Fruit fly (Drosophila melanogaster) whole organism, embryonic: Measurements from ENCODE around the gene CG43055.

Experiments
- Adf1 ChIP-seq: fragments of 200-800 bp; sonication (Bioruptor generic); IDR thresholded peaks from 2 replicates; pipeline ENCODE4 v1.3.6; 2022; ENCODE audit warnings: missing biosample characterization, missing genetic modification characterization
- Blimp-1 ChIP-seq: fragments of 200-800 bp; sonication (Bioruptor generic); optimal IDR thresholded peaks from 3 replicates; lab custom pipeline; 2018; ENCODE audit warnings: missing biosample characterization, missing genetic modification characterization, mild to moderate bottlenecking, moderate library complexity, missing genetic modification reagents
- CG10654 ChIP-seq: fragments of 200-800 bp; sonication (Bioruptor generic); optimal IDR thresholded peaks from 2 replicates; lab custom pipeline; 2016; ENCODE audit warnings: missing biosample characterization, missing genetic modification characterization
- CG11695 ChIP-seq: fragments of 200-800 bp; sonication (Bioruptor generic); IDR thresholded peaks from 3 replicates; pipeline ENCODE4 v1.3.6; 2022; ENCODE audit warnings: missing biosample characterization, missing genetic modification characterization
- CG12071 ChIP-seq: fragments of 200-800 bp; sonication (Bioruptor generic); optimal IDR thresholded peaks from 3 replicates; lab custom pipeline; 2018; ENCODE audit warnings: missing biosample characterization, mild to moderate bottlenecking, missing genetic modification characterization
- CG13287 ChIP-seq: fragments of 200-800 bp; sonication (Bioruptor generic); IDR thresholded peaks from 2 replicates; pipeline ENCODE4 v1.3.6; 2022; ENCODE audit warnings: missing biosample characterization, missing genetic modification characterization; ENCODE audit not compliant: partially characterized antibody
- CG18262 ChIP-seq: fragments of 200-800 bp; optimal IDR thresholded peaks from 3 replicates; lab custom pipeline; 2019; ENCODE audit warnings: missing biosample characterization, mild to moderate bottlenecking, missing genetic modification characterization, moderate library complexity
- CG2116 ChIP-seq: fragments of 200-800 bp; sonication (Bioruptor generic); optimal IDR thresholded peaks from 3 replicates; lab custom pipeline; 2018; ENCODE audit warnings: missing biosample characterization, mild to moderate bottlenecking, missing genetic modification characterization
- CG30020 ChIP-seq: fragments of 200-800 bp; optimal IDR thresholded peaks from 2 replicates; lab custom pipeline; 2019; ENCODE audit warnings: missing biosample characterization, mild to moderate bottlenecking, missing genetic modification characterization, moderate library complexity
- CG33213 ChIP-seq: fragments of 200-800 bp; sonication (Bioruptor generic); optimal IDR thresholded peaks from 3 replicates; lab custom pipeline; 2016; ENCODE audit warnings: missing biosample characterization, missing genetic modification characterization
- CG3407 ChIP-seq: fragments of 200-800 bp; sonication (Bioruptor generic); optimal IDR thresholded peaks from 2 replicates; lab custom pipeline; 2018; ENCODE audit warnings: missing biosample characterization, mild to moderate bottlenecking, missing genetic modification characterization
- CG34224 ChIP-seq: fragments of 200-800 bp; sonication (Bioruptor generic); IDR thresholded peaks from 3 replicates; pipeline ENCODE4 v1.3.6; 2022; ENCODE audit warnings: missing biosample characterization, missing genetic modification characterization; ENCODE audit not compliant: partially characterized antibody
- CG5245 ChIP-seq: fragments of 200-800 bp; sonication (Bioruptor generic); optimal IDR thresholded peaks from 3 replicates; lab custom pipeline; 2016; ENCODE audit warnings: missing biosample characterization, missing genetic modification characterization
- CG5953 ChIP-seq: fragments of 200-800 bp; sonication (Bioruptor generic); IDR thresholded peaks from 2 replicates; pipeline ENCODE4 v1.3.6; 2022; ENCODE audit warnings: missing biosample characterization, missing genetic modification characterization
- CG6254 ChIP-seq: fragments of 200-800 bp; sonication (Bioruptor generic); optimal IDR thresholded peaks from 3 replicates; lab custom pipeline; 2017; ENCODE audit warnings: mild to moderate bottlenecking, missing biosample characterization, missing genetic modification reagents, missing genetic modification characterization
- CG7372 ChIP-seq: fragments of 200-800 bp; sonication (Bioruptor generic); IDR thresholded peaks from 2 replicates; pipeline ENCODE4 v1.3.6; 2022; ENCODE audit warnings: missing biosample characterization, missing genetic modification characterization
- CG7987 ChIP-seq: fragments of 200-800 bp; sonication (Bioruptor generic); optimal IDR thresholded peaks from 2 replicates; lab custom pipeline; 2018; ENCODE audit warnings: missing biosample characterization, mild to moderate bottlenecking, missing genetic modification characterization, moderate library complexity
- CG8944 ChIP-seq: fragments of 200-800 bp; sonication (Bioruptor generic); optimal IDR thresholded peaks from 3 replicates; lab custom pipeline; 2016; ENCODE audit warnings: missing biosample characterization, missing genetic modification characterization
- CG9932 ChIP-seq: fragments of 200-800 bp; sonication (Bioruptor generic); IDR thresholded peaks from 2 replicates; pipeline ENCODE4 v1.3.6; 2022; ENCODE audit warnings: missing biosample characterization, missing genetic modification characterization
- Camta ChIP-seq: fragments of 200-800 bp; sonication (Bioruptor generic); optimal IDR thresholded peaks from 2 replicates; lab custom pipeline; 2016; ENCODE audit warnings: missing biosample characterization, missing genetic modification characterization
- CoRest ChIP-seq: fragments of 200-800 bp; sonication (Bioruptor generic); optimal IDR thresholded peaks from 3 replicates; lab custom pipeline; 2018; ENCODE audit warnings: missing biosample characterization, mild to moderate bottlenecking, missing genetic modification characterization, moderate library complexity
- CrebB ChIP-seq: fragments of 200-800 bp; sonication (Bioruptor generic); optimal IDR thresholded peaks from 3 replicates; lab custom pipeline; 2018; ENCODE audit warnings: missing biosample characterization, mild to moderate bottlenecking, missing genetic modification characterization
- D ChIP-seq, 2 experiments: fragments of 200-800 bp in 1 of 2; fragments of >200 bp in 1 of 2; sonication (Bioruptor generic) in 1 of 2; optimal IDR thresholded peaks; 2 replicates in 1 of 2; 3 replicates in 1 of 2; lab custom pipeline; 2017; ENCODE audit warnings: mild to moderate bottlenecking in 1 of 2, missing biosample characterization in 1 of 2, missing genetic modification characterization in 1 of 2, missing genetic modification reagents in 1 of 2
- D19A ChIP-seq: fragments of 200-800 bp; optimal IDR thresholded peaks from 3 replicates; lab custom pipeline; 2019; ENCODE audit warnings: missing biosample characterization, mild to moderate bottlenecking, missing genetic modification characterization, moderate library complexity
- Dp ChIP-seq: fragments of 200-800 bp; sonication (Bioruptor generic); optimal IDR thresholded peaks from 2 replicates; lab custom pipeline; 2018; ENCODE audit warnings: missing biosample characterization, mild to moderate bottlenecking, missing genetic modification characterization, moderate library complexity
- E2f1 ChIP-seq: fragments of 200-800 bp; sonication (Bioruptor generic); IDR thresholded peaks from 2 replicates; pipeline ENCODE4 v1.3.6; 2022; ENCODE audit warnings: missing biosample characterization, missing genetic modification characterization
- Gsc ChIP-seq: fragments of 200-800 bp; sonication (Bioruptor generic); IDR thresholded peaks from 2 replicates; pipeline ENCODE4 v1.3.6; 2022; ENCODE audit warnings: missing biosample characterization, missing genetic modification characterization
- Lhr ChIP-seq: fragments of 200-800 bp; sonication (Bioruptor generic); optimal IDR thresholded peaks from 3 replicates; lab custom pipeline; 2017; ENCODE audit warnings: mild to moderate bottlenecking, missing biosample characterization, missing genetic modification reagents, missing genetic modification characterization
- Lim3 ChIP-seq: fragments of 200-800 bp; sonication (Bioruptor generic); IDR thresholded peaks from 2 replicates; pipeline ENCODE4 v1.3.6; 2022; ENCODE audit warnings: missing biosample characterization, missing genetic modification characterization
- Myb ChIP-seq: fragments of 200-800 bp; sonication (Bioruptor generic); optimal IDR thresholded peaks from 2 replicates; lab custom pipeline; 2016; ENCODE audit warnings: missing biosample characterization, missing genetic modification characterization
- Nf-YA ChIP-seq: fragments of 200-800 bp; sonication (Bioruptor generic); IDR thresholded peaks from 2 replicates; pipeline ENCODE4 v1.3.6; 2022; ENCODE audit warnings: missing biosample characterization, missing genetic modification characterization
- ab ChIP-seq: fragments of 200-800 bp; sonication (Bioruptor generic); optimal IDR thresholded peaks from 2 replicates; lab custom pipeline; 2016; ENCODE audit warnings: missing biosample characterization, missing genetic modification characterization
- amos ChIP-seq: fragments of 200-800 bp; sonication (Bioruptor generic); IDR thresholded peaks from 2 replicates; pipeline ENCODE4 v1.3.6; 2022; ENCODE audit warnings: missing biosample characterization, missing genetic modification characterization; ENCODE audit not compliant: partially characterized antibody
- ato ChIP-seq: fragments of 200-800 bp; sonication (Bioruptor generic); IDR thresholded peaks from 2 replicates; pipeline ENCODE4 v1.3.6; 2022; ENCODE audit warnings: missing biosample characterization, missing genetic modification characterization; ENCODE audit not compliant: partially characterized antibody
- br ChIP-seq: fragments of >200 bp; optimal IDR thresholded peaks from 2 replicates; lab custom pipeline; 2017
- cas ChIP-seq: fragments of 200-800 bp; sonication (Bioruptor generic); IDR thresholded peaks from 2 replicates; pipeline ENCODE4 v1.3.6; 2022; ENCODE audit warnings: missing biosample characterization, missing genetic modification characterization
- fru ChIP-seq: fragments of >200 bp; optimal IDR thresholded peaks from 2 replicates; lab custom pipeline; 2017
- gsb ChIP-seq: fragments of 200-800 bp; sonication (Bioruptor generic); IDR thresholded peaks from 2 replicates; pipeline ENCODE4 v1.3.6; 2022; ENCODE audit warnings: missing biosample characterization, missing genetic modification characterization
- hbn ChIP-seq: fragments of 200-800 bp; sonication (Bioruptor generic); IDR thresholded peaks from 2 replicates; pipeline ENCODE4 v1.3.6; 2022; ENCODE audit warnings: missing biosample characterization, missing genetic modification characterization; ENCODE audit not compliant: partially characterized antibody
- lov ChIP-seq, 2 experiments: fragments of 200-800 bp in 1 of 2; fragments of >200 bp in 1 of 2; sonication (Bioruptor generic) in 1 of 2; IDR thresholded peaks in 1 of 2; optimal IDR thresholded peaks in 1 of 2; 2 replicates in 1 of 2; 3 replicates in 1 of 2; pipeline versions ENCODE4 v1.3.6 to Lab custom; 2017 to 2022; ENCODE audit warnings: missing biosample characterization in 1 of 2, missing genetic modification characterization in 1 of 2
- p53 ChIP-seq: fragments of 200-800 bp; sonication (Bioruptor generic); optimal IDR thresholded peaks from 2 replicates; lab custom pipeline; 2016; ENCODE audit warnings: missing biosample characterization, missing genetic modification characterization
- pan ChIP-seq, 4 experiments: fragments of >200 bp in 3 of 4; fragments of 200-800 bp in 1 of 4; sonication (Bioruptor generic) in 1 of 4; optimal IDR thresholded peaks in 3 of 4; IDR thresholded peaks in 1 of 4; 2 replicates each; pipeline versions ENCODE4 v1.3.6 to Lab custom; 2017 to 2022; ENCODE audit warnings: missing biosample characterization in 2 of 4, missing genetic modification characterization in 2 of 4, mixed read lengths in 1 of 4
- slou ChIP-seq: fragments of 200-800 bp; sonication (Bioruptor generic); optimal IDR thresholded peaks from 3 replicates; lab custom pipeline; 2016; ENCODE audit warnings: missing biosample characterization, missing genetic modification characterization
- unc-4 ChIP-seq: fragments of 200-800 bp; sonication (Bioruptor generic); IDR thresholded peaks from 2 replicates; pipeline ENCODE4 v1.3.6; 2022; ENCODE audit warnings: missing biosample characterization, missing genetic modification characterization; ENCODE audit not compliant: partially characterized antibody
- unpg ChIP-seq: fragments of 200-800 bp; sonication (Bioruptor generic); optimal IDR thresholded peaks from 3 replicates; lab custom pipeline; 2018; ENCODE audit warnings: missing biosample characterization, mild to moderate bottlenecking, missing genetic modification characterization, moderate library complexity
- zf30C ChIP-seq: fragments of 200-800 bp; sonication (Bioruptor generic); optimal IDR thresholded peaks from 3 replicates; lab custom pipeline; 2018; ENCODE audit warnings: missing biosample characterization, mild to moderate bottlenecking, missing genetic modification characterization

CG43055 gene

dm6 chr2L:4440881-4441737 lies 30.2 kb downstream of the CG43055 start, which contains the start of gene CG15431 (continued):
- TF ChIP-seq Camta (GFP tag; lab: Kevin White, UChicago) = no peak
- TF ChIP-seq CG12071 (GFP tag; lab: Kevin White, UChicago) = peak; percentile 43
- TF ChIP-seq br (lab: Kevin White, UChicago) = no peak
- TF ChIP-seq Gsc = no peak
- TF ChIP-seq unpg (GFP tag; lab: Kevin White, UChicago) = peak; percentile 66
- no peak for TF ChIP-seq CG8944 (GFP tag; lab: Kevin White, UChicago)
- TF ChIP-seq hbn (GFP tag; lab: Robert Waterston, UW) = no peak
- no peak for TF ChIP-seq CG11695 (GFP tag; lab: Robert Waterston, UW)
- peak; percentile 51 for TF ChIP-seq CG7372
- no peak for TF ChIP-seq ab
- TF ChIP-seq D (optimal IDR thresholded peaks at IDR 0.05; lab: Kevin White, UChicago) = no peak
- no peak for TF ChIP-seq D (GFP tag; optimal IDR thresholded peaks at IDR 0.05; lab: Kevin White, UChicago)
- peak; percentile 60 for TF ChIP-seq E2f1 (GFP tag; lab: Robert Waterston, UW)
- no peak for TF ChIP-seq CG18262 (tag; lab: Kevin White, UChicago)
- no peak for TF ChIP-seq Lim3
- TF ChIP-seq lov (optimal IDR thresholded peaks at IDR 0.05; lab: Kevin White, UChicago) = no peak
- no peak for TF ChIP-seq lov (GFP tag; IDR thresholded peaks at IDR 0.05; lab: Robert Waterston, UW)
- TF ChIP-seq CrebB (tag; lab: Kevin White, UChicago) = no peak

dm6 chr2L:4442010-4442587 lies 31.1 kb downstream of the CG43055 start, which contains the start of the genes Sfp24F and CG15432:
Gene Sfp24F, minus strand, starts transcription at chr2L:4442060.
Gene CG15432, plus strand, starts transcription at chr2L:4442320.
- TF ChIP-seq CG34224 (peak; percentile 63; the same call in 2 of the 3 replicates), CG5245 (no peak), cas (no peak), Adf1 (no peak), CG6254 (GFP tag; lab: Kevin White, UChicago) (no peak), zf30C (no peak), CG13287 (GFP tag; lab: Robert Waterston, UW) (peak; percentile 77), Dp (GFP tag; lab: Kevin White, UChicago) (peak; percentile 67), CG10654 (GFP tag; lab: Kevin White, UChicago) (no peak), Myb (peak; percentile 94), unc-4 (GFP tag; lab: Robert Waterston, UW) (peak; percentile 55), amos (GFP tag; lab: Robert Waterston, UW) (peak; percentile 55; the same call in 1 of the 2 replicates), CG3407 (no peak), p53 (no peak), Nf-YA (GFP tag; lab: Robert Waterston, UW) (no peak), fru (lab: Kevin White, UChicago) (no peak), Gsc (no peak), ato (GFP tag; lab: Robert Waterston, UW) (0 out of 2 replicates have a peak, but pooled peaks have one; percentile 11), CG5953 (GFP tag; lab: Robert Waterston, UW) (no peak), slou (GFP tag; lab: Kevin White, UChicago) (no peak), gsb (no peak), Blimp-1 (GFP tag; lab: Kevin White, UChicago) (no peak), CG9932 (GFP tag; lab: Robert Waterston, UW) (no peak), CoRest (tag; lab: Kevin White, UChicago) (no peak), CG7987 (GFP tag; lab: Kevin White, UChicago) (no peak), Lhr (no peak), CG2116 (peak; percentile 72), CG33213 (GFP tag; lab: Kevin White, UChicago) (no peak), D19A (tag; lab: Kevin White, UChicago) (no peak), pan (optimal IDR thresholded peaks at IDR 0.05; lab: Kevin White, UChicago) (no peak), pan (GFP tag; optimal IDR thresholded peaks at IDR 0.05 in 1 of 2, IDR thresholded peaks at IDR 0.05 in 1 of 2) (no peak), CG30020 (tag; lab: Kevin White, UChicago) (peak; percentile 76)
